Fruit fly (Drosophila melanogaster): Measurements from ENCODE around the gene GMF.
A peak's percentile ranks its signal among the peaks of the same experiment; 100 is the strongest.

The GMF gene

DNA sequence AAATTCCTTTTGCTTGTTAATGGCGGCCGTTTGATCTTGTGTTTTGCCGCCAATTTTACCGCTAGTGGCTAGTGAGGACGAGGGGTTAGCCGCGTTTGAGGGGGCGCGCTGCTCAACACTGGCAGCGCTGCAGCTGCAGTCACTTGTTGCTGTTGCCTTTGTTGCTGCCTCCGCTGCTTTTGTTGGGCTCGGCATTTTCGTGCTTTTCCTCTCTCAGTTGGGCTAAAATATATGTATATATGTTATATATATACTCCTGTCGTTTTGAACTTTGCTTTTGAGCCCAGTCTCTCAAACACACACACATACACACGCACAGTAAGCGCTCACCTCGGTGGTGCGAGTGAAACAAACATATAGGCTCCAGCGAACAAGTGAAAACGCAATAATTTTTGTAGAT lies 22.1 kb upstream of the GMF start (continued):
- no peak for TF ChIP-seq gce (GFP tag; IDR thresholded peaks at IDR 0.05)
- no peak; the same call in 2 of the 3 replicates for TF ChIP-seq Opbp (GFP tag; IDR thresholded peaks at IDR 0.05; ENCODE audit: partially characterized antibody)
- TF ChIP-seq lbe (GFP tag; optimal IDR thresholded peaks at IDR 0.05): peak; percentile 59

DNA sequence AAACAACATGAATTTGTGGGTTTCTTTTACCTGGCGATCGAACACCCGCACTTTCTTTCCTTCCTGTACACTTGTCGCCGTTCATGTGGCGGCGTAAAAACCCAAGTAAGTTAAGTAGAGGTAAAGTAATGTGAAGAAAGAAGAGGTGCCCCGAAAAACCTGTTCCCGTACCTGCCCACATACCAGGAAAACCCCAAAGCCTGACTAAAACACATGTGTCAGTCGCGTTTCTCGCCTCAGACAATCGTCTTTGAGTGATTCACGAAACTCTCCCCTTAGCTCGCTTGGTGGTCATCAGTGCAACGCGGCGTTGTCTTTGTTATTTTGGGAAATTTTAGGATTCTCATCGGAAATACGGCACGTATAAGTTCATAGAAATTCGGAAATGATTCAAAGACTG lies 20.8 kb upstream of the GMF start:
- TF ChIP-seq Atf6 (GFP tag; IDR thresholded peaks at IDR 0.05) (no peak), CG17829 (tag; optimal IDR thresholded peaks at IDR 0.05) (peak; percentile 17), CG2116 (GFP tag; optimal IDR thresholded peaks at IDR 0.05) (no peak), sd (tag; optimal IDR thresholded peaks at IDR 0.05) (peak; percentile 40), ewg (GFP tag; optimal IDR thresholded peaks at IDR 0.05) (no peak), CG10147 (GFP tag; optimal IDR thresholded peaks at IDR 0.05) (no peak), CG4820 (GFP tag; optimal IDR thresholded peaks at IDR 0.05) (no peak), Hr3 (GFP tag; optimal IDR thresholded peaks at IDR 0.05) (no peak), Dll (GFP tag; IDR thresholded peaks at IDR 0.05; ENCODE audit: partially characterized antibody) (no peak), twi (tag; optimal IDR thresholded peaks at IDR 0.05) (peak; percentile 69), NfI (GFP tag; optimal IDR thresholded peaks at IDR 0.05) (no peak), Med (GFP tag) (peak; percentile 38), psq (GFP tag; optimal IDR thresholded peaks at IDR 0.05) (no peak), tll (GFP tag; optimal IDR thresholded peaks at IDR 0.05) (peak in 1 of 2 experiments; percentile 86), pros (GFP tag; optimal IDR thresholded peaks at IDR 0.05) (peak; percentile 73), kni (GFP tag; optimal IDR thresholded peaks at IDR 0.05) (peak; percentile 66), Hr78 (GFP tag; optimal IDR thresholded peaks at IDR 0.05) (no peak), CG5180 (GFP tag; optimal IDR thresholded peaks at IDR 0.05) (no peak), CG2199 (GFP tag; IDR thresholded peaks at IDR 0.05) (peak; percentile 58; the same call in 2 of the 3 replicates), bowl (GFP tag; IDR thresholded peaks at IDR 0.05) (no peak), unpg (GFP tag; optimal IDR thresholded peaks at IDR 0.05) (no peak), MESR4 (GFP tag; optimal IDR thresholded peaks at IDR 0.05) (no peak), CG7928 (GFP tag; optimal IDR thresholded peaks at IDR 0.05) (no peak), Neu2 (GFP tag; optimal IDR thresholded peaks at IDR 0.05; ENCODE audit: borderline replicate concordance) (peak; percentile 89), hbn (GFP tag; IDR thresholded peaks at IDR 0.05; ENCODE audit: partially characterized antibody) (no peak), disco-r (GFP tag; optimal IDR thresholded peaks at IDR 0.05) (no peak), Rfx (GFP tag; IDR thresholded peaks at IDR 0.05) (no peak), pita (GFP tag; optimal IDR thresholded peaks at IDR 0.05) (no peak)

DNA sequence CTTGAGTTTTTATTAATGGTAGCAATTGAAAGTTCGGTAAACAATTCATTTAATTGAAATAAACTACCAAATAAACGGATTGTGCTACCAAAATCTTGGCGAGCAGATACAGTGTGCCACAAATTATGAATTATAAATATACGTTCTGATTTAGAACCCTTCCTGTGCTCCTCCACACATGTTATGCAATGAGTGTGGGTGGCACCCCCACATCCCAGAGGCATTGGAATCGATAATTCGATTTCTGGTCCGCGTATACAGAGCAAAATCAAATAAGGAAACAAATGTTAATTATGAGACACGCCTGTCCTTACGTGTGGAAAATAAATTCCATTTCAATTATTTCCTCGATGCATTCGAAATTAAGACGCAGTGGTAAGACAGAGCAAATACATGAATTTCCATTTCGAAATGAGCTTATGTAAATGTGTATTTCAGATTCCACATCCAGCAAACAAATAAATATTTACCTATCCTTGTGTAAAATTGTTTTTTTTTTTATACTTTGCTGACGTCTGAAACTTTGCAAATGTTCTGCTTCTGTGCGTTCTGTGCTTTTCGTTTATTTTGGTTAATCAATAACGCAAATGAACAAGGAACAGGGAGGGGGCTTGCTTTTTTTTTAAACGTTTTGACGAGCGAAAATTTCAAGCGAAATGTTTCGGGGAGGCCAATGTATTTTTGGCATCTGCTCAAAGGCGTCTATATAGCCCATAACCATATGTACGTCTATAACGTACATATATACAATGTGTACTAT lies 19.3 kb upstream of the GMF start:
- TF ChIP-seq rib (GFP tag; IDR thresholded peaks at IDR 0.05) (peak; percentile 65), sd (tag; optimal IDR thresholded peaks at IDR 0.05) (peak; percentile 79), Med (GFP tag) (peak; percentile 10), en (GFP tag; optimal IDR thresholded peaks at IDR 0.05) (no peak), CG10543 (GFP tag; optimal IDR thresholded peaks at IDR 0.05) (peak; percentile 59), ham (GFP tag; IDR thresholded peaks at IDR 0.05) (no peak), sr (GFP tag; IDR thresholded peaks at IDR 0.05) (0 out of 3 replicates have a peak, but pooled peaks have one; percentile 35), CG3065 (GFP tag; optimal IDR thresholded peaks at IDR 0.05) (no peak), trh (GFP tag; optimal IDR thresholded peaks at IDR 0.05) (no peak), CG10565 (GFP tag; optimal IDR thresholded peaks at IDR 0.05) (no peak), croc (GFP tag; conservative IDR thresholded peaks at IDR 0.05) (no peak), CG7928 (GFP tag; optimal IDR thresholded peaks at IDR 0.05) (no peak), psq (GFP tag; optimal IDR thresholded peaks at IDR 0.05) (no peak), CG6854 (GFP tag; optimal IDR thresholded peaks at IDR 0.05) (no peak), CG17802 (tag; optimal IDR thresholded peaks at IDR 0.05) (no peak), luna (GFP tag; optimal IDR thresholded peaks at IDR 0.05) (no peak), Pdp1 (GFP tag; optimal IDR thresholded peaks at IDR 0.05) (peak in 1 of 2 experiments; percentile 85), MTF-1 (GFP tag; optimal IDR thresholded peaks at IDR 0.05; ENCODE audit: borderline replicate concordance) (no peak), CG11085 (GFP tag; IDR thresholded peaks at IDR 0.05) (no peak), zfh1 (GFP tag; IDR thresholded peaks at IDR 0.05) (no peak)

Measured in whole organism, embryonic.